Fruit fly (Drosophila melanogaster) whole organism, prepupa: ENCODE measurements around the gene CG13059.

Experiments
- CG4318 ChIP-seq: fragments of 200-800 bp; sonication (Bioruptor generic); optimal IDR thresholded peaks from 3 replicates; lab custom pipeline; 2017; ENCODE audit warnings: missing biosample characterization, mild to moderate bottlenecking, missing genetic modification characterization
- cyc ChIP-seq: fragments of 200-800 bp; sonication (Bioruptor generic); optimal IDR thresholded peaks from 3 replicates; lab custom pipeline; 2016; ENCODE audit warnings: missing biosample characterization, missing genetic modification characterization
- fd59A ChIP-seq: fragments of 200-800 bp; sonication (Bioruptor generic); optimal IDR thresholded peaks from 2 replicates; lab custom pipeline; 2017; ENCODE audit warnings: missing biosample characterization, mild to moderate bottlenecking, missing genetic modification characterization, missing genetic modification reagents
- fd85E ChIP-seq: fragments of 200-800 bp; sonication (Bioruptor generic); optimal IDR thresholded peaks from 3 replicates; lab custom pipeline; 2016; ENCODE audit warnings: missing biosample characterization, missing genetic modification characterization
- pdm3 ChIP-seq: fragments of 200-800 bp; sonication (Bioruptor generic); optimal IDR thresholded peaks from 3 replicates; lab custom pipeline; 2016; ENCODE audit warnings: missing biosample characterization, missing genetic modification characterization

- TF ChIP-seq CG4318 (GFP tag; lab: Kevin White, UChicago) (no peak), pdm3 (GFP tag; lab: Kevin White, UChicago) (no peak), cyc (GFP tag; lab: Kevin White, UChicago) (no peak), fd59A (GFP tag; lab: Kevin White, UChicago) (no peak), fd85E (no peak)
These were observed 26.2 kb downstream of the CG13059 start for dm6 chr3L:16349686-16350085.
